Fruit fly (Drosophila melanogaster) whole organism, embryonic: ENCODE measurements around the gene CG5262.

Source experiments
- CG10366 ChIP-seq: fragments of 200-800 bp; sonication (Bioruptor generic); IDR thresholded peaks from 2 replicates; pipeline ENCODE4 v1.3.6; 2022; ENCODE audit warnings: missing biosample characterization, missing genetic modification characterization
- CG10654 ChIP-seq: fragments of 200-800 bp; sonication (Bioruptor generic); optimal IDR thresholded peaks from 2 replicates; lab custom pipeline; 2016; ENCODE audit warnings: missing biosample characterization, missing genetic modification characterization
- CG11695 ChIP-seq: fragments of 200-800 bp; sonication (Bioruptor generic); IDR thresholded peaks from 3 replicates; pipeline ENCODE4 v1.3.6; 2022; ENCODE audit warnings: missing biosample characterization, missing genetic modification characterization
- CG12236 ChIP-seq: fragments of 200-800 bp; sonication (Bioruptor generic); optimal IDR thresholded peaks from 2 replicates; lab custom pipeline; 2016; ENCODE audit warnings: missing biosample characterization, missing genetic modification characterization
- CG12659 ChIP-seq: fragments of 200-800 bp; sonication (Bioruptor generic); optimal IDR thresholded peaks from 3 replicates; lab custom pipeline; 2017; ENCODE audit warnings: mild to moderate bottlenecking, missing biosample characterization, missing genetic modification reagents, missing genetic modification characterization
- CG12942 ChIP-seq: fragments of 200-800 bp; sonication (Bioruptor generic); optimal IDR thresholded peaks from 3 replicates; lab custom pipeline; 2016; ENCODE audit warnings: missing biosample characterization, missing genetic modification characterization
- CG13123 ChIP-seq: fragments of 200-800 bp; sonication (Bioruptor generic); optimal IDR thresholded peaks from 2 replicates; lab custom pipeline; 2016; ENCODE audit warnings: missing biosample characterization, missing genetic modification characterization
- CG13624 ChIP-seq: fragments of 200-800 bp; sonication (Bioruptor generic); optimal IDR thresholded peaks from 2 replicates; lab custom pipeline; 2016; ENCODE audit warnings: missing biosample characterization, missing genetic modification characterization
- CG14441 ChIP-seq: fragments of 200-800 bp; sonication (Bioruptor generic); IDR thresholded peaks from 2 replicates; pipeline ENCODE4 v1.3.6; 2022; ENCODE audit warnings: missing biosample characterization, missing genetic modification characterization
- CG14667 ChIP-seq: fragments of 200-800 bp; sonication (Bioruptor generic); IDR thresholded peaks from 2 replicates; pipeline ENCODE4 v1.3.6; 2022; ENCODE audit warnings: missing biosample characterization, missing genetic modification characterization
- CG15011 ChIP-seq: fragments of 200-800 bp; sonication (Bioruptor generic); optimal IDR thresholded peaks from 3 replicates; lab custom pipeline; 2018; ENCODE audit warnings: missing biosample characterization, mild to moderate bottlenecking, missing genetic modification characterization
- CG15479 ChIP-seq: fragments of 200-800 bp; sonication (Bioruptor generic); optimal IDR thresholded peaks from 3 replicates; lab custom pipeline; 2019; ENCODE audit warnings: missing biosample characterization, mild to moderate bottlenecking, missing genetic modification characterization, moderate library complexity
- CG1602 ChIP-seq: fragments of 200-800 bp; sonication (Bioruptor generic); optimal IDR thresholded peaks from 3 replicates; lab custom pipeline; 2016; ENCODE audit warnings: missing biosample characterization, missing genetic modification characterization
- CG17361 ChIP-seq: fragments of 200-800 bp; sonication (Bioruptor generic); IDR thresholded peaks from 3 replicates; pipeline ENCODE4 v1.3.6; 2022; ENCODE audit warnings: missing biosample characterization, missing genetic modification characterization
- CG17829 ChIP-seq: fragments of 200-800 bp; optimal IDR thresholded peaks from 2 replicates; lab custom pipeline; 2019; ENCODE audit warnings: missing biosample characterization, mild to moderate bottlenecking, missing genetic modification characterization, moderate library complexity
- CG30431 ChIP-seq: fragments of 200-800 bp; sonication (Bioruptor generic); optimal IDR thresholded peaks from 2 replicates; lab custom pipeline; 2017; ENCODE audit warnings: missing biosample characterization, missing genetic modification characterization
- CG34224 ChIP-seq: fragments of 200-800 bp; sonication (Bioruptor generic); IDR thresholded peaks from 3 replicates; pipeline ENCODE4 v1.3.6; 2022; ENCODE audit warnings: missing biosample characterization, missing genetic modification characterization; ENCODE audit not compliant: partially characterized antibody
- CG7928 ChIP-seq: fragments of 200-800 bp; sonication (Bioruptor generic); optimal IDR thresholded peaks from 2 replicates; lab custom pipeline; 2017; ENCODE audit warnings: missing biosample characterization, mild to moderate bottlenecking, missing genetic modification characterization
- CG8089 ChIP-seq: fragments of 200-800 bp; sonication (Bioruptor generic); optimal IDR thresholded peaks from 3 replicates; lab custom pipeline; 2016; ENCODE audit warnings: missing biosample characterization, missing genetic modification characterization
- CG8359 ChIP-seq: fragments of 200-800 bp; sonication (Bioruptor generic); optimal IDR thresholded peaks from 2 replicates; lab custom pipeline; 2017; ENCODE audit warnings: missing biosample characterization, mild to moderate bottlenecking, missing genetic modification characterization, borderline replicate concordance
- CrebB ChIP-seq: fragments of 200-800 bp; sonication (Bioruptor generic); optimal IDR thresholded peaks from 3 replicates; lab custom pipeline; 2018; ENCODE audit warnings: missing biosample characterization, mild to moderate bottlenecking, missing genetic modification characterization
- D ChIP-seq, 2 experiments: fragments of 200-800 bp in 1 of 2; fragments of >200 bp in 1 of 2; sonication (Bioruptor generic) in 1 of 2; optimal IDR thresholded peaks; 2 replicates in 1 of 2; 3 replicates in 1 of 2; lab custom pipeline; 2017; ENCODE audit warnings: mild to moderate bottlenecking in 1 of 2, missing biosample characterization in 1 of 2, missing genetic modification characterization in 1 of 2, missing genetic modification reagents in 1 of 2
- Dek ChIP-seq: fragments of 200-800 bp; sonication (Bioruptor generic); optimal IDR thresholded peaks from 3 replicates; lab custom pipeline; 2019; ENCODE audit warnings: missing biosample characterization, mild to moderate bottlenecking, missing genetic modification characterization, moderate library complexity
- E2f1 ChIP-seq: fragments of 200-800 bp; sonication (Bioruptor generic); IDR thresholded peaks from 2 replicates; pipeline ENCODE4 v1.3.6; 2022; ENCODE audit warnings: missing biosample characterization, missing genetic modification characterization
- Ets65A ChIP-seq: fragments of 200-800 bp; sonication (Bioruptor generic); peaks from one replicate; lab custom pipeline; 2016; ENCODE audit warnings: missing biosample characterization, missing genetic modification characterization
- HLH3B ChIP-seq: fragments of 200-800 bp; sonication (Bioruptor generic); IDR thresholded peaks from 2 replicates; pipeline ENCODE4 v1.3.6; 2022; ENCODE audit warnings: missing biosample characterization, missing genetic modification characterization
- Hr51 ChIP-seq, 2 experiments: fragments of 200-800 bp; sonication (Bioruptor generic); optimal IDR thresholded peaks; 2 replicates in 1 of 2; 3 replicates in 1 of 2; lab custom pipeline; 2016 to 2018; ENCODE audit warnings: missing biosample characterization in 2 of 2, missing genetic modification characterization in 2 of 2, mild to moderate bottlenecking in 1 of 2, moderate library complexity in 1 of 2
- NC2β ChIP-seq: fragments of 200-800 bp; sonication (Bioruptor generic); optimal IDR thresholded peaks from 2 replicates; lab custom pipeline; 2016; ENCODE audit warnings: missing biosample characterization, missing genetic modification characterization
- Opbp ChIP-seq: fragments of 200-800 bp; sonication (Bioruptor generic); IDR thresholded peaks from 3 replicates; pipeline ENCODE4 v1.3.6; 2022; ENCODE audit warnings: missing biosample characterization, missing genetic modification characterization; ENCODE audit not compliant: partially characterized antibody
- Rfx ChIP-seq: fragments of 200-800 bp; sonication (Bioruptor generic); IDR thresholded peaks from 2 replicates; pipeline ENCODE4 v1.3.6; 2022; ENCODE audit warnings: missing biosample characterization, missing genetic modification characterization
- Six4 ChIP-seq: fragments of 200-800 bp; sonication (Bioruptor generic); optimal IDR thresholded peaks from 2 replicates; lab custom pipeline; 2016; ENCODE audit warnings: missing biosample characterization, missing genetic modification characterization
- Sry-β ChIP-seq: fragments of 200-800 bp; sonication (Bioruptor generic); optimal IDR thresholded peaks from 2 replicates; lab custom pipeline; 2018; ENCODE audit warnings: missing biosample characterization, mild to moderate bottlenecking, missing genetic modification characterization, moderate library complexity
- Tbp ChIP-seq: fragments of >200 bp; optimal IDR thresholded peaks from 2 replicates; lab custom pipeline; 2018; ENCODE audit warnings: missing biosample characterization, missing genetic modification characterization
- Usf ChIP-seq: fragments of 200-800 bp; sonication (Bioruptor generic); optimal IDR thresholded peaks from 2 replicates; lab custom pipeline; 2017; ENCODE audit warnings: missing genotype, missing biosample characterization, missing genetic modification characterization
- Vsx1 ChIP-seq: fragments of 200-800 bp; sonication (Bioruptor generic); optimal IDR thresholded peaks from 2 replicates; lab custom pipeline; 2017; ENCODE audit warnings: missing biosample characterization, mild to moderate bottlenecking, missing genetic modification characterization, missing genetic modification reagents
- bigmax ChIP-seq: fragments of 200-800 bp; sonication (Bioruptor generic); optimal IDR thresholded peaks from 2 replicates; lab custom pipeline; 2018; ENCODE audit warnings: missing biosample characterization, mild to moderate bottlenecking, missing genetic modification characterization
- bsh ChIP-seq, 2 experiments: fragments of 200-800 bp; sonication (Bioruptor generic); optimal IDR thresholded peaks; 2 replicates each; lab custom pipeline; 2017 to 2018; ENCODE audit warnings: mild to moderate bottlenecking in 2 of 2, missing biosample characterization in 2 of 2, missing genetic modification characterization in 2 of 2, moderate library complexity in 1 of 2
- chm ChIP-seq: fragments of 200-800 bp; sonication (Bioruptor generic); IDR thresholded peaks from 2 replicates; pipeline ENCODE4 v1.3.6; 2022; ENCODE audit warnings: missing biosample characterization, missing genetic modification characterization
- emc ChIP-seq: fragments of 200-800 bp; sonication (Bioruptor generic); optimal IDR thresholded peaks from 2 replicates; lab custom pipeline; 2016; ENCODE audit warnings: missing biosample characterization, missing genetic modification characterization
- en ChIP-seq: fragments of 200-800 bp; sonication (Bioruptor generic); optimal IDR thresholded peaks from 2 replicates; lab custom pipeline; 2016; ENCODE audit warnings: missing biosample characterization, missing genetic modification characterization
- eyg ChIP-seq: fragments of 200-800 bp; sonication (Bioruptor generic); optimal IDR thresholded peaks from 3 replicates; lab custom pipeline; 2016; ENCODE audit warnings: missing biosample characterization, missing genetic modification characterization
- fd102C ChIP-seq: fragments of 200-800 bp; sonication (Bioruptor generic); optimal IDR thresholded peaks from 2 replicates; lab custom pipeline; 2018; ENCODE audit warnings: missing biosample characterization, mild to moderate bottlenecking, missing genetic modification characterization, moderate library complexity
- gt ChIP-seq: fragments of 200-800 bp; sonication (Bioruptor generic); IDR thresholded peaks from 2 replicates; pipeline ENCODE4 v1.3.6; 2022; ENCODE audit warnings: missing biosample characterization, missing genetic modification characterization
- ken ChIP-seq: fragments of 200-800 bp; sonication (Bioruptor generic); IDR thresholded peaks from 3 replicates; pipeline ENCODE4 v1.3.6; 2022; ENCODE audit warnings: missing biosample characterization, missing genetic modification characterization
- lab ChIP-seq: fragments of 200-800 bp; sonication (Bioruptor generic); optimal IDR thresholded peaks from 3 replicates; lab custom pipeline; 2017; ENCODE audit warnings: missing biosample characterization, missing genetic modification characterization, mild to moderate bottlenecking, moderate library complexity, missing genetic modification reagents
- odd ChIP-seq: fragments of 200-800 bp; sonication (Bioruptor generic); optimal IDR thresholded peaks from 2 replicates; lab custom pipeline; 2017; ENCODE audit warnings: missing biosample characterization, mild to moderate bottlenecking, missing genetic modification characterization
- p53 ChIP-seq: fragments of 200-800 bp; sonication (Bioruptor generic); optimal IDR thresholded peaks from 2 replicates; lab custom pipeline; 2016; ENCODE audit warnings: missing biosample characterization, missing genetic modification characterization
- run ChIP-seq: fragments of 200-800 bp; sonication (Bioruptor generic); optimal IDR thresholded peaks from 3 replicates; lab custom pipeline; 2018; ENCODE audit warnings: missing biosample characterization, mild to moderate bottlenecking, missing genetic modification characterization
- so ChIP-seq: fragments of 200-800 bp; sonication (Bioruptor generic); IDR thresholded peaks from 3 replicates; pipeline ENCODE4 v1.3.6; 2022; ENCODE audit warnings: missing biosample characterization, missing genetic modification characterization
- zen2 ChIP-seq: fragments of 200-800 bp; sonication (Bioruptor generic); IDR thresholded peaks from 3 replicates; pipeline ENCODE4 v1.3.6; 2022; ENCODE audit warnings: missing biosample characterization, missing genetic modification characterization; ENCODE audit not compliant: partially characterized antibody
- zfh1 ChIP-seq: fragments of 200-800 bp; sonication (Bioruptor generic); IDR thresholded peaks from 3 replicates; pipeline ENCODE4 v1.3.6; 2022; ENCODE audit warnings: missing biosample characterization, missing genetic modification characterization

The CG5262 gene

DNA sequence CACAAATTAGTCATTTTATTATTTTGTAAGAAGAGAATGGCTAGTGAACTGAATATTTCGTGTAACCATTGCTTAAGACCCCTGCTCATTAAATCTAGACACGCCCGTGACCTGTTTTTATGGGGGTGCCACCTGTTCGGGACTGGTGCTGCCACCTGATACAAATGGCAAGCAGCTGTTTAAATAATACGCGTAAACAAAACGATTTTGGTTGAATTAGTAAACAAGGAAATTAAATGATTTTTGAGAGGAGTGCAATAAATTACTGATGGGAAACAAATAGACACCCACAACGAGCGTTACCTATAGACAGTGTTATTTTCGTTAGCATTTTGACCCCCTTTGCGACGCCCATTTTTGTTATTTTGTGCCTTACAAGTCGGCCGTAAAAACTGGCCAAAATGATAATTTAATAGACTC lies 44.5 kb upstream of the CG5262 start (continued):
- peak; percentile 54 for TF ChIP-seq emc (GFP tag; lab: Kevin White, UChicago)
- peak; percentile 60 for TF ChIP-seq CG7928 (GFP tag; lab: Kevin White, UChicago)
- TF ChIP-seq so (GFP tag; lab: Robert Waterston, UW) = no peak
- TF ChIP-seq p53 (GFP tag; lab: Kevin White, UChicago) = peak; percentile 64
- peak; percentile 93 for TF ChIP-seq lab (GFP tag; lab: Kevin White, UChicago)
- TF ChIP-seq Dek (tag; lab: Kevin White, UChicago) = peak; percentile 87
- no peak for TF ChIP-seq ken (GFP tag; lab: Robert Waterston, UW)
- TF ChIP-seq CG8359 (GFP tag; lab: Kevin White, UChicago) = no peak
- TF ChIP-seq Rfx (GFP tag; lab: Robert Waterston, UW) = no peak
- peak; percentile 65 for TF ChIP-seq CG8089 (GFP tag; lab: Kevin White, UChicago)
- no peak for TF ChIP-seq Sry-β (GFP tag; lab: Kevin White, UChicago)
- peak; percentile 49 for TF ChIP-seq run (tag; lab: Kevin White, UChicago)
- TF ChIP-seq Vsx1 = peak; percentile 53
- no peak for TF ChIP-seq E2f1 (GFP tag; lab: Robert Waterston, UW)
- TF ChIP-seq CG12659 (GFP tag; lab: Kevin White, UChicago) = peak; percentile 92
- no peak for TF ChIP-seq zfh1 (GFP tag; lab: Robert Waterston, UW)
- TF ChIP-seq fd102C (GFP tag; lab: Kevin White, UChicago) = no peak
- TF ChIP-seq CG15011 (GFP tag; lab: Kevin White, UChicago) = peak; percentile 74
- TF ChIP-seq CG12942 (GFP tag; lab: Kevin White, UChicago) = peak; percentile 88
- TF ChIP-seq CG10366 (GFP tag; lab: Robert Waterston, UW) = no peak
- no peak for TF ChIP-seq CG14441 (GFP tag; lab: Robert Waterston, UW)
- TF ChIP-seq NC2β = peak; percentile 73
- peak; percentile 91 for TF ChIP-seq CG1602
- peak; percentile 78 for TF ChIP-seq CrebB
- TF ChIP-seq CG13123 = peak; percentile 81
- no peak for TF ChIP-seq D (optimal IDR thresholded peaks at IDR 0.05; lab: Kevin White, UChicago)
- TF ChIP-seq D (GFP tag; optimal IDR thresholded peaks at IDR 0.05; lab: Kevin White, UChicago) = peak; percentile 72
- no peak for TF ChIP-seq CG15479 (GFP tag; lab: Kevin White, UChicago)
- peak; percentile 66 for TF ChIP-seq eyg (GFP tag; lab: Kevin White, UChicago)
- peak; percentile 90 for TF ChIP-seq CG13624 (GFP tag; lab: Kevin White, UChicago)
- peak; percentile 87 to 92 for TF ChIP-seq Hr51 (GFP tag; optimal IDR thresholded peaks at IDR 0.05; lab: Kevin White, UChicago)
- peak; percentile 47 for TF ChIP-seq Usf
- TF ChIP-seq CG12236 (GFP tag; lab: Kevin White, UChicago) = peak; percentile 68
- TF ChIP-seq odd (GFP tag; lab: Kevin White, UChicago) = peak; percentile 81
- no peak for TF ChIP-seq HLH3B (GFP tag; lab: Robert Waterston, UW)
- TF ChIP-seq Opbp (GFP tag; lab: Robert Waterston, UW) = no peak
- no peak for TF ChIP-seq chm (GFP tag; lab: Robert Waterston, UW)
- peak in 1 of 2 experiments; percentile 79 for TF ChIP-seq bsh (GFP tag; optimal IDR thresholded peaks at IDR 0.05; lab: Kevin White, UChicago)
- peak; percentile 71 for TF ChIP-seq CG30431 (GFP tag; lab: Kevin White, UChicago)
- TF ChIP-seq CG17829 (tag; lab: Kevin White, UChicago) = peak; percentile 80
- TF ChIP-seq CG11695 = no peak
- TF ChIP-seq zen2 (GFP tag; lab: Robert Waterston, UW) = no peak
- TF ChIP-seq CG17361 (GFP tag; lab: Robert Waterston, UW) = no peak
- TF ChIP-seq Ets65A (GFP tag; lab: Kevin White, UChicago) = peak; percentile 98
- TF ChIP-seq CG34224 (GFP tag; lab: Robert Waterston, UW) = no peak
- TF ChIP-seq Tbp (GFP tag; lab: Kevin White, UChicago) = no peak
- TF ChIP-seq CG14667 = no peak
- TF ChIP-seq CG10654 (GFP tag; lab: Kevin White, UChicago) = peak; percentile 88
- peak; percentile 55 for TF ChIP-seq en
- no peak for TF ChIP-seq gt
- no peak for TF ChIP-seq bigmax (GFP tag; lab: Kevin White, UChicago)
- peak; percentile 83 for TF ChIP-seq Six4
